Worm (Caenorhabditis elegans): ENCODE measurements around the gene clec-27.

ce11 chrV:16840961-16841360 is 13.5 kb upstream of the clec-27 start, which contains the start of gene clec-40:
- TF ChIP-seq elt-3 (tag; optimal IDR thresholded peaks at IDR 0.05): no peak
- TF ChIP-seq fos-1 (tag; optimal IDR thresholded peaks at IDR 0.05): no peak
- no peak for TF ChIP-seq nhr-76 (tag; optimal IDR thresholded peaks at IDR 0.05)
- no peak for TF ChIP-seq egl-27 (tag; optimal IDR thresholded peaks at IDR 0.05)
- no peak for TF ChIP-seq sea-2 (GFP tag; optimal IDR thresholded peaks at IDR 0.05)
- no peak for TF ChIP-seq elt-2 (tag; optimal IDR thresholded peaks at IDR 0.05)
- TF ChIP-seq nhr-237 (tag; optimal IDR thresholded peaks at IDR 0.05): no peak
- TF ChIP-seq ama-1 (optimal IDR thresholded peaks at IDR 0.05): no peak
- TF ChIP-seq tbx-2 (tag; optimal IDR thresholded peaks at IDR 0.05): no peak
- no peak for TF ChIP-seq nfya-1 (tag; optimal IDR thresholded peaks at IDR 0.05; ENCODE audit: insufficient read depth)
- TF ChIP-seq ceh-9 (tag; optimal IDR thresholded peaks at IDR 0.05): no peak
